Worm (Caenorhabditis elegans) whole organism, L3 larva: ENCODE results near the gene spig-7.

Source experiments
- R02D3.7 ChIP-seq: fragments of 150-350 bp; optimal IDR thresholded peaks from 2 replicates; lab custom pipeline; 2014; ENCODE audit warnings: missing biosample characterization, missing genetic modification characterization
- ZK546.5 ChIP-seq: sonication (generic microtip); optimal IDR thresholded peaks from 2 replicates; lab custom pipeline; 2017; ENCODE audit warnings: missing biosample characterization, missing genetic modification characterization
- ama-1 ChIP-seq: fragments of 150-350 bp; optimal IDR thresholded peaks from 2 replicates; lab custom pipeline; 2018
- ceh-16 ChIP-seq: sonication (generic microtip); optimal IDR thresholded peaks from 2 replicates; lab custom pipeline; 2017; ENCODE audit warnings: missing biosample characterization, missing genetic modification characterization
- ceh-28 ChIP-seq: fragments of 150-350 bp; optimal IDR thresholded peaks from 2 replicates; lab custom pipeline; 2014; ENCODE audit warnings: missing biosample characterization, missing genetic modification reagents, missing genetic modification characterization
- ceh-82 ChIP-seq: fragments of 150-350 bp; optimal IDR thresholded peaks from 2 replicates; lab custom pipeline; 2014; ENCODE audit warnings: missing biosample characterization, missing genetic modification characterization
- ceh-9 ChIP-seq: sonication (generic microtip); optimal IDR thresholded peaks from 2 replicates; lab custom pipeline; 2018; ENCODE audit warnings: missing biosample characterization, missing genetic modification characterization
- daf-12 ChIP-seq: fragments of 150-350 bp; optimal IDR thresholded peaks from 2 replicates; lab custom pipeline; 2014; ENCODE audit warnings: missing biosample characterization, missing genetic modification reagents, missing genetic modification characterization
- egl-5 ChIP-seq: fragments of 150-350 bp; optimal IDR thresholded peaks from 2 replicates; lab custom pipeline; 2017; ENCODE audit warnings: missing biosample characterization, missing genetic modification reagents, missing genetic modification characterization, inconsistent platforms
- elt-2 ChIP-seq: sonication (generic microtip); optimal IDR thresholded peaks from 2 replicates; lab custom pipeline; 2016; ENCODE audit warnings: missing genetic modification reagents, mild to moderate bottlenecking, missing genetic modification characterization, missing compliant biosample characterization
- fkh-10 ChIP-seq: sonication (generic microtip); optimal IDR thresholded peaks from 2 replicates; lab custom pipeline; 2017; ENCODE audit warnings: missing biosample characterization, missing genetic modification reagents, missing genetic modification characterization
- fkh-2 ChIP-seq: fragments of 150-350 bp; optimal IDR thresholded peaks from 2 replicates; lab custom pipeline; 2014; ENCODE audit warnings: missing biosample characterization, missing genetic modification reagents, missing genetic modification characterization
- jun-1 ChIP-seq: fragments of 150-350 bp; optimal IDR thresholded peaks from 2 replicates; lab custom pipeline; 2014; ENCODE audit warnings: missing biosample characterization, missing genetic modification reagents, missing genetic modification characterization
- lin-39 ChIP-seq: fragments of 150-350 bp; optimal IDR thresholded peaks from 2 replicates; lab custom pipeline; 2018; ENCODE audit warnings: missing biosample characterization, missing genetic modification reagents, missing genetic modification characterization
- mdl-1 ChIP-seq: fragments of 150-350 bp; optimal IDR thresholded peaks from 2 replicates; lab custom pipeline; 2014; ENCODE audit warnings: missing biosample characterization, missing genetic modification characterization
- mml-1 ChIP-seq: fragments of 150-350 bp; sonication (generic microtip); optimal IDR thresholded peaks from 3 replicates; lab custom pipeline; 2014; ENCODE audit warnings: missing biosample characterization, missing genetic modification characterization
- nfya-1 ChIP-seq: sonication (generic microtip); optimal IDR thresholded peaks from 2 replicates; lab custom pipeline; 2017; ENCODE audit warnings: missing genetic modification characterization, mild to moderate bottlenecking, missing compliant biosample characterization, antibody characterized with exemption, moderate library complexity; ENCODE audit not compliant: insufficient read depth
- nhr-11 ChIP-seq: fragments of 150-350 bp; optimal IDR thresholded peaks from 2 replicates; lab custom pipeline; 2014; ENCODE audit warnings: missing biosample characterization, missing genetic modification characterization
- nhr-12 ChIP-seq: fragments of 150-350 bp; optimal IDR thresholded peaks from 2 replicates; lab custom pipeline; 2014; ENCODE audit warnings: missing biosample characterization, missing genetic modification characterization
- nhr-23 ChIP-seq: fragments of 150-350 bp; optimal IDR thresholded peaks from 2 replicates; lab custom pipeline; 2014; ENCODE audit warnings: missing biosample characterization, missing genetic modification reagents, missing genetic modification characterization
- nhr-237 ChIP-seq: fragments of 150-350 bp; optimal IDR thresholded peaks from 2 replicates; lab custom pipeline; 2014; ENCODE audit warnings: missing biosample characterization, missing genetic modification characterization
- nhr-25 ChIP-seq: sonication (generic microtip); optimal IDR thresholded peaks from 2 replicates; lab custom pipeline; 2017; ENCODE audit warnings: missing biosample characterization, missing genetic modification characterization
- nhr-28 ChIP-seq: fragments of 150-350 bp; optimal IDR thresholded peaks from 2 replicates; lab custom pipeline; 2014; ENCODE audit warnings: missing biosample characterization, missing genetic modification characterization
- nhr-43 ChIP-seq: sonication (generic microtip); optimal IDR thresholded peaks from 2 replicates; lab custom pipeline; 2016; ENCODE audit warnings: mild to moderate bottlenecking, missing genetic modification characterization, missing compliant biosample characterization; ENCODE audit not compliant: poor library complexity, severe bottlenecking
- nhr-67 ChIP-seq: fragments of 150-350 bp; optimal IDR thresholded peaks from 2 replicates; lab custom pipeline; 2014; ENCODE audit warnings: missing biosample characterization, missing genetic modification characterization
- nhr-76 ChIP-seq: fragments of 150-350 bp; sonication (generic microtip); optimal IDR thresholded peaks from 5 replicates; lab custom pipeline; 2014; ENCODE audit warnings: missing biosample characterization, missing genetic modification characterization
- pqm-1 ChIP-seq: fragments of 150-350 bp; optimal IDR thresholded peaks from 2 replicates; lab custom pipeline; 2017; ENCODE audit warnings: missing biosample characterization, missing genetic modification characterization, inconsistent platforms
- sea-2 ChIP-seq: fragments of 150-350 bp; sonication (generic microtip); optimal IDR thresholded peaks from 4 replicates; lab custom pipeline; 2014; ENCODE audit warnings: missing biosample characterization, missing genetic modification reagents, missing genetic modification characterization
- skn-1 ChIP-seq: fragments of 150-350 bp; optimal IDR thresholded peaks from 2 replicates; lab custom pipeline; 2014; ENCODE audit warnings: missing biosample characterization, missing genetic modification characterization
- snpc-4 ChIP-seq: fragments of 150-350 bp; optimal IDR thresholded peaks from 2 replicates; lab custom pipeline; 2014; ENCODE audit warnings: missing biosample characterization, missing genetic modification characterization
- tbx-2 ChIP-seq: sonication (generic microtip); optimal IDR thresholded peaks from 2 replicates; lab custom pipeline; 2016; ENCODE audit warnings: mild to moderate bottlenecking, missing genetic modification characterization, missing compliant biosample characterization
- unc-39 ChIP-seq: sonication (generic microtip); optimal IDR thresholded peaks from 4 replicates; lab custom pipeline; 2017; ENCODE audit warnings: missing biosample characterization, missing genetic modification characterization
- ztf-11 ChIP-seq: fragments of 150-350 bp; optimal IDR thresholded peaks from 2 replicates; lab custom pipeline; 2014; ENCODE audit warnings: missing biosample characterization, missing genetic modification characterization

Gene spig-7

ce11 chrV:1476284-1476792, 18.2 kb upstream of the spig-7 start:
- TF ChIP-seq mml-1 (tag; lab: Kevin White, UChicago): no peak
- TF ChIP-seq ceh-9: no peak
- no peak for TF ChIP-seq nhr-67 (tag; lab: Kevin White, UChicago)
- no peak for TF ChIP-seq R02D3.7
- TF ChIP-seq nhr-43 (tag; lab: Kevin White, UChicago): peak; percentile 22
- TF ChIP-seq, all 47 proteins: peak for 1

DNA sequence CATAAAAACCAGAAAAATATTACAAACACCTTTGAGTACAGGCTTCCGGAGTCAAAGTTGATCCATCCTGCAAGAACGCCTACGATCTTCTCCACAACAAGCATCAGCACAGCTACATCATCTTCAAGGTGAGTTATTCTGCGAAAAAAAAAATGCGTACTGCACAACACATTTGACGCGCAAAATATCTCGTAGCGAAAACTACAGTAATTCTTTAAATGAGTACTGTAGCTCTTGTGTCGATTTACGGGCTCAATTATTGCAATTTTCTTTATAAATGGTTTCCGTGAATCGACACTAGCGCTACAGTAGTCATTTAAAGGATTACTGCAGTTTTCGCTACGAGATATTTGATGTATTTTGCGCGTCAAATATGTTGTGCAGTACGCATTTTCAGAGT, 17.7 kb upstream of the spig-7 start:
- no peak for TF ChIP-seq nhr-67 (tag; lab: Kevin White, UChicago)
- TF ChIP-seq nhr-12 (tag; lab: Kevin White, UChicago): no peak
- no peak for TF ChIP-seq R02D3.7
- no peak for TF ChIP-seq sea-2
- TF ChIP-seq tbx-2: no peak
- no peak for TF ChIP-seq lin-39
- no peak for TF ChIP-seq nhr-43 (tag; lab: Kevin White, UChicago)
- no peak for TF ChIP-seq ceh-16 (tag; lab: Kevin White, UChicago)

- TF ChIP-seq egl-5 (tag; lab: Kevin White, UChicago) (peak; percentile 73), nhr-28 (tag; lab: Kevin White, UChicago) (no peak)
Measured at ce11 chrV:1480841-1481240, 13.7 kb upstream of the spig-7 start.

DNA sequence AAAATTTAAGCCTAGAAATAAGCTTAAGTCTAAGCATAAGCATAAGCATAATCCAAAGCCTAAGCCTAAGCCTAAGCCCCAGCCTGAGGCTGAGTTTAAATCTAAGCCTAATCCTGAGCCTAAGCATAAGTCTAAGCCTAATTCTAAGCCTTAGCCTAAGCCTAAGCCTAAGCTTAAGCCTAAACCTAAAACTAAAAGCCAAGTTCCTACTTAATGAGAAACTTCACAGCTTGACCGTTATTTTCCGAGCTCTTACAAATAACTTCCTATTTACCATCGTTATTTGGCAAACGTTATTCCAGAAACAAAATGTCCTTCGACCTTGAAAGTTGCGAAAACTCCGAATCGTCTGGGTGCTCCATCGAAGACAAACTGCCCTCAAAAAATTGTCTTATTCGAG, 12.8 kb upstream of the spig-7 start, which contains the start of gene C38C3.4:
TSS of gene C38C3.4 (plus strand) at position 301 of the 400 bp plus-strand sequence.
- TF ChIP-seq ZK546.5 (no peak), ceh-16 (tag; lab: Kevin White, UChicago) (no peak), R02D3.7 (no peak), nhr-76 (tag; lab: Kevin White, UChicago) (no peak), ceh-28 (tag; lab: Kevin White, UChicago) (no peak), jun-1 (tag; lab: Kevin White, UChicago) (no peak), nhr-25 (tag; lab: Kevin White, UChicago) (no peak)
- TF ChIP-seq, all 47 proteins: peak for 0

DNA sequence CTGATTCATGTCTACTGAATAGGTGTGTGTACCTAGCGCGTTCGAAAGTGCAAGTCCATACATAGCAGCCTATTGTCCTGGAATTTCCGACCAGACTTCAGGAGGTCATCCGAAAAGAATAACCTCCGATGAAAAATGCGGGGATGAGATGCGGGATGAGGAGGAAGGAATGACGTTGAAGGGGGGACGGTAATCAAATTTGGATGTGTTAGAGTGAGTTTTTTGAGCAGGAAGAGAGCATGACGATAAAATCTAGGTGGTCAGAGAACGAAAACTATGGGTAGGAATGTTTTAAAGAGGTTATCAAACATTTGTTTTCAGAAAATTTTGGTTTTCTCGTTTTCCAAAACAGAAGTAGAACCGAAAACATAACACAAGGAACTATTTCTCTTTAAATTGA, 8.5 kb upstream of the spig-7 start:
- peak; percentile 58 for TF ChIP-seq fkh-10 (GFP tag; lab: Kevin White, UChicago)
- TF ChIP-seq elt-2: no peak

- TF ChIP-seq jun-1 (tag; lab: Kevin White, UChicago) (no peak), nhr-11 (tag; lab: Kevin White, UChicago) (no peak), fkh-2 (tag; lab: Kevin White, UChicago) (no peak), lin-39 (no peak), snpc-4 (tag; lab: Kevin White, UChicago) (no peak)
Measured at ce11 chrV:1487262-1487661, 7.3 kb upstream of the spig-7 start.

- TF ChIP-seq unc-39 (no peak), daf-12 (tag; lab: Kevin White, UChicago) (no peak), pqm-1 (tag; lab: Kevin White, UChicago) (no peak), nhr-28 (tag; lab: Kevin White, UChicago) (no peak), ama-1 (no peak), nhr-237 (tag; lab: Kevin White, UChicago) (no peak), snpc-4 (tag; lab: Kevin White, UChicago) (no peak), tbx-2 (no peak), nhr-23 (tag; lab: Kevin White, UChicago) (no peak), ceh-82 (no peak), skn-1 (tag; lab: Kevin White, UChicago) (no peak), nfya-1 (tag; lab: Kevin White, UChicago) (no peak), mdl-1 (tag; lab: Kevin White, UChicago) (no peak), ztf-11 (tag; lab: Kevin White, UChicago) (no peak), ZK546.5 (no peak), fkh-10 (GFP tag; lab: Kevin White, UChicago) (no peak), nhr-25 (tag; lab: Kevin White, UChicago) (no peak)
Measured at ce11 chrV:1488642-1489041, 5.9 kb upstream of the spig-7 start.
